Fruit fly (Drosophila melanogaster) whole organism: Measurements from ENCODE around the gene CG33493.

ENCODE experiments used
- CG8478 ChIP-seq: fragments of >200 bp; optimal IDR thresholded peaks from 2 replicates; lab custom pipeline; 2018; ENCODE audit warnings: inconsistent platforms
- Dll ChIP-seq: fragments of >200 bp; optimal IDR thresholded peaks from 2 replicates; lab custom pipeline; 2017
- EcR ChIP-seq, 2 experiments: fragments of >200 bp; optimal IDR thresholded peaks; 2 replicates each; lab custom pipeline; 2017; ENCODE audit warnings: missing biosample characterization in 2 of 2, missing genetic modification characterization in 2 of 2, missing genetic modification reagents in 2 of 2
- pan ChIP-seq: fragments of >200 bp; optimal IDR thresholded peaks from 2 replicates; lab custom pipeline; 2017
- psq ChIP-seq: fragments of >200 bp; optimal IDR thresholded peaks from 2 replicates; lab custom pipeline; 2017
- usp ChIP-seq: fragments of >200 bp; optimal IDR thresholded peaks from 2 replicates; lab custom pipeline; 2017; ENCODE audit warnings: missing biosample characterization, missing genetic modification characterization, mixed read lengths

CG33493 gene

dm6 chr3L:10669592-10670400, 23.2 kb downstream of the CG33493 start:
- TF ChIP-seq Dll (lab: Kevin White, UChicago) (no peak), psq (lab: Kevin White, UChicago) (no peak), pan (lab: Kevin White, UChicago) (no peak), EcR (GFP tag; optimal IDR thresholded peaks at IDR 0.05; lab: Kevin White, UChicago) (no peak), CG8478 (lab: Kevin White, UChicago) (no peak)

dm6 chr3L:10667341-10667740, 25.6 kb downstream of the CG33493 start:
- no peak for TF ChIP-seq Dll (lab: Kevin White, UChicago)
- no peak for TF ChIP-seq CG8478 (lab: Kevin White, UChicago)
- TF ChIP-seq pan (lab: Kevin White, UChicago), result no peak

DNA sequence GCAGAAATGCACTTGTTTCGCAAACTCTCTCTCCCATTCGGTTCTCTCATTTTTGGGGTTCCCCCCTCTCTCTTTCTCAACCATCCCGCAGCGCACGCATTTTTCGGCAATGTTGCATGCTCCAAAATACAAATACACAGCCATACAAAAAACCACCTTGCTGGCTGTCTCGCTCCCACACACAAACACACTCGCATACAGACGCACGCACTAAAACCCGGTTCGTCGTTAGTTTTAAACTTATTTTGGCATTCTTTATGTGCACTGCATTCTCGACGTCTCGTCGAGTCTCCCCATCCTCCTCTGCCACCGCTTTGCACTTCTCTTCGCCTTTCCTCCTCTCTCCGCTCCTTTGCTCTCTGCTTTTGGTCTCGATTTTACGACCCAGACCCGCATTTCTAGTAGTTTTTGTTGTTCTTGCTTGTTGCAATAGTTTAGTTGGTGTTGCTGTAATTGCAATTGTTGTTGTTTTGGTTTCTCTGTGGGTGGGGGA, 26.4 kb downstream of the CG33493 start:
- TF ChIP-seq CG8478 (lab: Kevin White, UChicago), result no peak
- peak; percentile 56 for TF ChIP-seq Dll (lab: Kevin White, UChicago)
- TF ChIP-seq psq (lab: Kevin White, UChicago), result no peak
- TF ChIP-seq usp, result no peak
- no peak for TF ChIP-seq pan (lab: Kevin White, UChicago)
- no peak for TF ChIP-seq EcR (GFP tag; optimal IDR thresholded peaks at IDR 0.05; lab: Kevin White, UChicago)

dm6 chr3L:10665433-10666150, 27.4 kb downstream of the CG33493 start:
- no peak for TF ChIP-seq CG8478 (lab: Kevin White, UChicago)
- TF ChIP-seq EcR (GFP tag; optimal IDR thresholded peaks at IDR 0.05; lab: Kevin White, UChicago), result no peak
- TF ChIP-seq pan (lab: Kevin White, UChicago), result no peak
- TF ChIP-seq usp, result no peak
- no peak for TF ChIP-seq Dll (lab: Kevin White, UChicago)
- no peak for TF ChIP-seq psq (lab: Kevin White, UChicago)

DNA sequence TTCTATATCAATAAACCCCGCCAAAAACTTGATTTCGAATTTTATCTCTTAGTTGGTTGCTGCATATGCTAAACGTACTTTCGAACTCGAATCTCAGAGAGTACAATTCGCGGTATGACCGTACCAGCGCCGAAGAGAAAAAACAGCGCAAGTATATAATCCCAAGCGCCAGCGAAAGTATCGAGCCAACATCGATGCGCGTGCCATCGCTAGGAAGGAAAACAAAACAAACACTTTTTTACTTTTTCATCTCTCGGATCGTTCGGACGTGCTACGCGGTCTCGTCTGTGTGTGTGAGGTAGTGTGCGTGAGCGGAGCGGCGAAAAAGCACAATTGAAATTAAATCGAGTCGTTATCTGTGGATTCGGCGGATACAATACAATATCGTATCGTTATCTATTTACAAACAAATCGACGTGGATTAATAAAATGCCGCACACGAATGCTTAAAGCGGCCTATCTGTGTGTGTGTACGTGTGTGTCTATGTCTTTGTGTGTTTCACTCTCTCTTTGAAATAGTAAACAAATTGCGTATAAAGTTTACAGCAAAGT, 28.4 kb downstream of the CG33493 start, which contains the start of gene simj:
simj (plus strand) TSS at position 229 of the 552 bp plus-strand sequence.
- TF ChIP-seq pan (lab: Kevin White, UChicago), result no peak
- no peak for TF ChIP-seq usp
- TF ChIP-seq Dll (lab: Kevin White, UChicago), result no peak
- no peak for TF ChIP-seq EcR (GFP tag; optimal IDR thresholded peaks at IDR 0.05; lab: Kevin White, UChicago)
- TF ChIP-seq CG8478 (lab: Kevin White, UChicago), result no peak
- TF ChIP-seq psq (lab: Kevin White, UChicago), result no peak

DNA sequence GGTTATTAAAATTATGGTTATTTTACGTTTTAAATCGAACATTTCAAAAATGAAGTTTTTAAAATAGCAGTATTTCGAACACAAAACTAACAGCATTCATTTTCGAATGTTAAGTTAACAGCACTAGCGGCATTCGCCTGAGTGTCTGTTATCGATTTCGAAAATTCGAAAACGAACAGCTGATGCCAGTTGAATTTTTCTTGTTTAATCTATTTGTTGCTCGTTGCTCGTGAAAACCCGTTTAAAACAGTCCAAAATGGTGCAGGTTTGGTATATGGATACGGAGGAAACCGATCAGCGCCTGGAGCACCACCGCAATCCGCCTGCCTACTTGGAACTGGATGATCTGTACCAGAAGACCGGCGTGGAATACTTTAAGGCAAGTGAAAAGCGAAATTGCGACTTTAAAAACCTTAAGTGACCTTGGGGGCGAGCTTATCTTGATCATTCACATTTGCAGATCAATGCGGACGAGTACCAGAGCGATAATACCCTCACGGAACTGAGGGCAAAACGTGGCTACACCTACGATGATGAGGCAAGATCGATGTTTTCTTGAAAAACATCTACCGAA, 29.7 kb downstream of the CG33493 start, which contains the start of gene Adi1:
Adi1 (plus strand) TSS at position 187 of the 574 bp plus-strand sequence.
- TF ChIP-seq EcR (GFP tag; optimal IDR thresholded peaks at IDR 0.05; lab: Kevin White, UChicago) (no peak), usp (no peak), pan (lab: Kevin White, UChicago) (no peak), psq (lab: Kevin White, UChicago) (no peak), CG8478 (lab: Kevin White, UChicago) (no peak), Dll (lab: Kevin White, UChicago) (no peak)

dm6 chr3L:10660744-10661589, 32.0 kb downstream of the CG33493 start, which contains the start of the genes CG32066 and CG8003:
Gene CG32066, minus strand, starts transcription at chr3L:10661013.
Gene CG8003, plus strand, starts transcription at chr3L:10661475.
- TF ChIP-seq psq (lab: Kevin White, UChicago), result no peak
- TF ChIP-seq CG8478 (lab: Kevin White, UChicago), result no peak

dm6 chr3L:10659993-10660743, 32.8 kb downstream of the CG33493 start:
- TF ChIP-seq EcR (GFP tag; optimal IDR thresholded peaks at IDR 0.05; lab: Kevin White, UChicago) (no peak), CG8478 (lab: Kevin White, UChicago) (no peak), pan (lab: Kevin White, UChicago) (no peak), usp (no peak), psq (lab: Kevin White, UChicago) (no peak), Dll (lab: Kevin White, UChicago) (no peak)

DNA sequence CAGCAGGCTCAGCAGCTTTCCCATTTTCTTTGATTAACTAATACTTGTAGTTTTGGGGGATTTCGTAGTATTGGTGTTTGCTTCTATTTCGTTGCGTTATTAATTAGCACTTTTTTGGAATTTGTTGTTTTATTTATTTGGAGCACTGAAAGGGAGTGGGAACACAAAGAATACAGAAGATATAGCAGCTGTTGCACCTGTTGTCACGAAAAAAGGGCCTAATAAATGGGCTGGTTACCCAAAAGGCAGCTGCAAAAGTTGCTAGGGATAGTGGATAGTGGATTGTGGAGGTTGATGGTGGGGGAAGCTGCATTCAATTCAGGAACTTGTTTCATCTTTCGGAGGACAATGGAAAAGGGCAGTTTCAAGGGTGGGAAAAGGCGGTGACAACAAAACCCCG, 33.4 kb downstream of the CG33493 start:
- TF ChIP-seq usp (no peak), CG8478 (lab: Kevin White, UChicago) (no peak), psq (lab: Kevin White, UChicago) (no peak), pan (lab: Kevin White, UChicago) (no peak), Dll (lab: Kevin White, UChicago) (no peak), EcR (GFP tag; optimal IDR thresholded peaks at IDR 0.05; lab: Kevin White, UChicago) (no peak)
